Worm (Caenorhabditis elegans): Measurements from ENCODE around the gene ZC513.2.

Gene ZC513.2

DNA sequence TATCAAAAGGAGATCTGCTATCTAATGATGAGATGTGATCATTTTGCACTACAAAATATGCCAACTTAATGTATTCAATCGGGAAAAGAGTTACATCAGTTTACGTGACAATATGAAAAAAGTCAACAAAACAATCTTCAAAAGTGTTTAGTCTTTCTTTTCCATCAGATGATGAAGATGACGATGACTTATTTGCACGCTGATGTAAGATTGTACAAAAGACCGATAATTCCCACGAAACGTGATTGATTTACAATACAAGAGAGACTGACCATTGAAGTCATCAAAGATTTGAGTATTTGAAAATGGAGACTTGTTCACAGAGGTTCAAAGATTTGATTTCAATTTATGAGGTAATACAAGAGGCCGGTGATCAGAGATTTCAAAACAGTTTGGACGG is 29.0 kb upstream of the ZC513.2 start:
- TF ChIP-seq mdl-1 (tag; optimal IDR thresholded peaks at IDR 0.05) (no peak), nhr-25 (tag; optimal IDR thresholded peaks at IDR 0.05) (peak; percentile 3), nhr-43 (tag; optimal IDR thresholded peaks at IDR 0.05; ENCODE audit: poor library complexity, severe bottlenecking) (peak; percentile 2), elt-1 (tag; optimal IDR thresholded peaks at IDR 0.05) (peak; percentile 80), fos-1 (tag; optimal IDR thresholded peaks at IDR 0.05) (no peak), ztf-11 (tag; optimal IDR thresholded peaks at IDR 0.05) (no peak), unc-39 (tag; optimal IDR thresholded peaks at IDR 0.05) (no peak), skn-1 (tag; optimal IDR thresholded peaks at IDR 0.05) (no peak), aly-2 (tag; optimal IDR thresholded peaks at IDR 0.05) (no peak)

DNA sequence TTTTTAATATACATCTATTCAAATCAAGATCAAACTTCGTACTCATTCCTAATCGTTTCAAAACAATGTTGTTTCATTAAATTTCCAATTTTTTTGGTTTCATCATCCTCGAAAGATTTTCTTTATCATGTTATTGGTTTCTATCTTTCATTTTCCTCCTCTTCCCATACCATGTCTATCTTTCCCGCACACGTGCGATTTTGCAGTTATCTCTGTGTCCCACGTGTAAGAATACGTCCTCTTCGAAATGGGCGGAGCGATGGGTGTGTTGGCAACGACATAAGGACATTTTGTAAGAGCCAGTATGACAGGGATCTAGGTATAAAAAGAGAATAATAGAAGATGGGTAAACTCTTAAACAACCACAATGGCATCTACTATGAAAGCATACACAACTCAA is 27.9 kb upstream of the ZC513.2 start, which contains the start of gene F43H9.4:
TSS of gene F43H9.4 (plus strand) at position 366 of the 400 bp plus-strand sequence.
- TF ChIP-seq fkh-10 (GFP tag; optimal IDR thresholded peaks at IDR 0.05): no peak
- peak in 1 of 3 experiments; percentile 10 for TF ChIP-seq elt-3 (tag; optimal IDR thresholded peaks at IDR 0.05)
- no peak for TF ChIP-seq hmg-11 (tag; optimal IDR thresholded peaks at IDR 0.05)
- TF ChIP-seq nhr-28 (tag; optimal IDR thresholded peaks at IDR 0.05): no peak
- TF ChIP-seq nhr-43 (tag; optimal IDR thresholded peaks at IDR 0.05; ENCODE audit: poor library complexity, severe bottlenecking): peak; percentile 85
- TF ChIP-seq aly-2 (tag; optimal IDR thresholded peaks at IDR 0.05): no peak
- peak; percentile 28 for TF ChIP-seq nhr-23 (tag; optimal IDR thresholded peaks at IDR 0.05)
- TF ChIP-seq mdl-1 (tag; optimal IDR thresholded peaks at IDR 0.05): peak; percentile 49

DNA sequence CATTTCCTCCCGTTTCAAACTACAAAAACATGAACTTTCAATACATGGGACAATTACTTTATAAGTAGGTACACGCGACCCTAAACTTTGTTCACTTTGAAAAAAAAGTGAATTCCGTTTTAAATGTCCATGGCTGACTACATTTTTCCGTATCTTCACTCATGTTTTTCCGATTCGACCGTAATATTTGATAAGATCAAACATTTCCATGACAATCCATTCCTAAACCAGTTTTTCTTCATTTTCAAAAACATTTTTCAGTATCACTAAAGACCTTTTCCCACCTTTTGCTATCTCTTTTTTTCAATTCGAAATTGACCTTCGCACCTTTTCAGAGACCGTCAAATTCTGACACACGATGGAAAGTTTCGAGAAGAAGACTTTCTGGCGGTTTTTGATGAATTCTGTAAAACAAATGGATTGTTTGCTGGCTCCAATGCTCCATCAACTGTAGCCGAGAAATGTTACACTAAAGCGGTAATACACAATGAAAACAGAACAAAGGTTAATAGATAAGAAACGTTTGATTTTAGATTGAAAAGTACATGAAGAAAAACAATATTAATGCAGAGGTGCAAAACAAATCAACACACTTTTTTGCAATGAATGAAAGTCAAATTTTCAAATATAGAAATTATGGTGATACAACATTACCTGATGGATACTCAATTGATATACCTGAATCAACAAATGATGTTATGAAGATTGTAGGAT is 26.6 kb upstream of the ZC513.2 start:
- TF ChIP-seq elt-3 (tag; optimal IDR thresholded peaks at IDR 0.05) (peak in 1 of 3 experiments; percentile 78), elt-1 (tag; optimal IDR thresholded peaks at IDR 0.05) (peak; percentile 16), ceh-9 (tag; optimal IDR thresholded peaks at IDR 0.05) (no peak), nhr-11 (tag; optimal IDR thresholded peaks at IDR 0.05) (no peak), nhr-25 (tag; optimal IDR thresholded peaks at IDR 0.05) (no peak), nhr-43 (tag; optimal IDR thresholded peaks at IDR 0.05; ENCODE audit: poor library complexity, severe bottlenecking) (peak; percentile 21)

DNA sequence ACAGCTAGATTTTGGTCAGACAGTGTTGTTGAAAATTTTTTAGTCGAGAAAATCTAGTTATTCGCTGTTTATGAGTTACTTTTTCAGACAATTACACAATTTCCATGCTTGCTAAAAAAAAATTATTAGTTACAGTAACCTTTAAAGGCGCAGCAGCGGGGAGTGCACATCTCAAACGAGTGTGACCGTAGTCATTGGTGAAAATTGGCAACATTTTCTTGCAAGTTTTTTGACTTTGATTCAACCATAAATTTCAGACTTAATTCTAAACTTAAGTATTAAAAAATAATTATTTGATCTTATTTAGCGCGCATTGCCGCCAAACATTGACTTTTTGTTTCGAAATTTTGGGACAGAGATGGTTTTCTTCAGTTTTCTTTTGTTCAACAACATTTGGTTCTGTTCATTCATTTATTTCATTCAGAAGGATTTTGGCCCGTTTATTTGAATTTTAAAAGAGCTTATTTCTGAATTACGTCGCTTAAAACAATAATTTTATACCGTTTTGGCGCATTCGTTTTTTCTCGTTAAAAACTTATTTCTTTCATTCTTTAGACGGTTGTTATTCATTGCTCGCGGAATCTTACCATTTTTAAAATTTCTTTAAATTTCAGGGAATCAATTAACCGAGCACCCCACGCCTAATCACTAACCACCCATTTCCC is 25.3 kb upstream of the ZC513.2 start, which contains the start of gene oma-2:
TSS of gene oma-2 (plus strand) at position 615 of the 665 bp plus-strand sequence.
- no peak for TF ChIP-seq nhr-25 (tag; optimal IDR thresholded peaks at IDR 0.05)
- peak; percentile 57 for TF ChIP-seq nhr-43 (tag; optimal IDR thresholded peaks at IDR 0.05; ENCODE audit: poor library complexity, severe bottlenecking)
- no peak for TF ChIP-seq skn-1 (tag; optimal IDR thresholded peaks at IDR 0.05)

DNA sequence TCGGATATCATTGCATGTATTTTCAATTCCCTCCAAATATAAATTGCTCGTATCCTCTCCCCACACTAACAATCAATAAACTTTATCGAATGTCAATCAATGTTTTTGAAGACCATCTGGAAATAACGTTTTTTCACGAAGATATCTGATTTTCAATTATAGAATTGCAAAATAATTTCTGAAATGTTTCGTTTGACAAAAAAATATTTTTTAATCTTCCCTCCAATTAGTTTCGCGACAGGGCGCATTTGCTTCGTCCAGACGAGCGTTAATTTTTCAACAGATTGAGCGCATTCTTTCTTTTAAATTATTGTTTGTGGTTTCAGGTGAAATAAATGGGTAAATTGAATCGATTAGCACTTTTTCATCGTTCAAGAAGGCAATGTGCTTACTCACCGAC is 23.1 kb upstream of the ZC513.2 start, which contains the start of gene vars-1:
TSS of gene vars-1 (plus strand) at position 291 of the 400 bp plus-strand sequence.
- no peak for TF ChIP-seq nhr-76 (tag; optimal IDR thresholded peaks at IDR 0.05)
- no peak for TF ChIP-seq zag-1 (tag; optimal IDR thresholded peaks at IDR 0.05)
- no peak for TF ChIP-seq jun-1 (tag; optimal IDR thresholded peaks at IDR 0.05)
- TF ChIP-seq nhr-23 (tag; optimal IDR thresholded peaks at IDR 0.05): peak; percentile 57
- peak; percentile 57 for TF ChIP-seq nfya-1 (tag; optimal IDR thresholded peaks at IDR 0.05; ENCODE audit: insufficient read depth)
- peak; percentile 67 for TF ChIP-seq lin-15B (tag; optimal IDR thresholded peaks at IDR 0.05)
- TF ChIP-seq eor-1 (tag; optimal IDR thresholded peaks at IDR 0.05): no peak
- peak; percentile 13 for TF ChIP-seq elt-2 (tag; optimal IDR thresholded peaks at IDR 0.05)
- TF ChIP-seq R02D3.7 (tag; optimal IDR thresholded peaks at IDR 0.05): peak; percentile 28
- TF ChIP-seq lin-39 (tag; optimal IDR thresholded peaks at IDR 0.05): no peak
- TF ChIP-seq sea-2 (GFP tag; optimal IDR thresholded peaks at IDR 0.05): no peak

DNA sequence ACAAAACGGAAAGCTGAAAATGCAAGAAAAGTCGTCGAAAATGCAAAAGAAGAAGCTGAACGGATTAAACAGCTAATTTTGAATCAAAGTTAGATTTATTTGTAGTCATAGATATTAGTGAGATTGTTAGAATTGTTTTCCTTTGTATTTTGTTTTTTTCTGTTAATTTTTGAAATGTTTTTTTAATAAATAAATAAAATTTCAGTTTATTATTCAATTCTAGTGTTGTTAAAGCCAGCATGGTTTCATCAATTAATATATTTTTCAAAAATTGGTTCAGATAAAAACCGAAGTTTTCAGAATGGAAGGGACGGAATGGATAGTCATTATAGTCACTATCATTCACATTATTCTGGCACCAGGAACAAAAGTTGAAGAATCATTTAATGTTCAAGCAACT is 19.4 kb upstream of the ZC513.2 start, which contains the start of gene algn-12:
TSS of gene algn-12 (plus strand) at position 301 of the 400 bp plus-strand sequence.
- no peak for TF ChIP-seq nhr-11 (tag; optimal IDR thresholded peaks at IDR 0.05)
- TF ChIP-seq pha-4 (tag; optimal IDR thresholded peaks at IDR 0.05): no peak
- no peak for TF ChIP-seq nfya-1 (tag; optimal IDR thresholded peaks at IDR 0.05; ENCODE audit: insufficient read depth)
- TF ChIP-seq elt-3 (tag; optimal IDR thresholded peaks at IDR 0.05): no peak
- no peak for TF ChIP-seq ztf-11 (tag; optimal IDR thresholded peaks at IDR 0.05)
- TF ChIP-seq nhr-23 (tag; optimal IDR thresholded peaks at IDR 0.05): no peak
- TF ChIP-seq ceh-9 (tag; optimal IDR thresholded peaks at IDR 0.05): no peak
- TF ChIP-seq nhr-76 (tag; optimal IDR thresholded peaks at IDR 0.05): no peak
- TF ChIP-seq mml-1 (tag; optimal IDR thresholded peaks at IDR 0.05): no peak
- no peak for TF ChIP-seq ceh-28 (tag; optimal IDR thresholded peaks at IDR 0.05)
- TF ChIP-seq lin-15B (tag; optimal IDR thresholded peaks at IDR 0.05): no peak
- TF ChIP-seq aly-2 (tag; optimal IDR thresholded peaks at IDR 0.05): no peak
